Worm (Caenorhabditis elegans): ENCODE measurements around the gene C54C6.7.

The C54C6.7 gene

ce11 chrIII:3546323-3546722 lies at the start of gene C54C6.7:
Gene C54C6.7 (minus strand): TSS chrIII:3546423.
- no peak for TF ChIP-seq daf-16 (GFP tag; optimal IDR thresholded peaks at IDR 0.05)
- peak; percentile 30 for TF ChIP-seq daf-16 (tag; optimal IDR thresholded peaks at IDR 0.05)
- peak; percentile 60 for TF ChIP-seq pqm-1 (tag; optimal IDR thresholded peaks at IDR 0.05)
- peak; percentile 21 for TF ChIP-seq nhr-28 (tag; optimal IDR thresholded peaks at IDR 0.05)
- TF ChIP-seq ces-1 (GFP tag; optimal IDR thresholded peaks at IDR 0.05) = no peak
- TF ChIP-seq T20F7.1 (GFP tag; optimal IDR thresholded peaks at IDR 0.05) = no peak

- no peak for TF ChIP-seq daf-19 (GFP tag; conservative IDR thresholded peaks at IDR 0.05)
- TF ChIP-seq rbr-2 (tag; optimal IDR thresholded peaks at IDR 0.05) = no peak
These were observed 48.5 kb upstream of the C54C6.7 start for ce11 chrIII:3594681-3595080.

- TF ChIP-seq nhr-28 (tag; optimal IDR thresholded peaks at IDR 0.05) (no peak), lin-29 (GFP tag; IDR thresholded peaks at IDR 0.05) (no peak), nhr-111 (GFP tag; optimal IDR thresholded peaks at IDR 0.05) (no peak), F49E8.2 (tag; optimal IDR thresholded peaks at IDR 0.05; ENCODE audit: borderline replicate concordance) (no peak), duxl-1 (tag; optimal IDR thresholded peaks at IDR 0.05; ENCODE audit: poor library complexity) (no peak), unc-62 (GFP tag; optimal IDR thresholded peaks at IDR 0.05 in 1 of 2) (peak in 1 of 2 experiments; percentile 31), unc-62 (tag; optimal IDR thresholded peaks at IDR 0.05) (no peak)
These were observed 44.1 kb upstream of the C54C6.7 start, which contains the start of gene ptp-1 for ce11 chrIII:3590365-3590764. Gene ptp-1 (plus strand): TSS chrIII:3590722.

- TF ChIP-seq ztf-11 (tag; optimal IDR thresholded peaks at IDR 0.05) (no peak), set-16 (GFP tag; IDR thresholded peaks at IDR 0.05) (no peak), mdt-29 (GFP tag; IDR thresholded peaks at IDR 0.05) (no peak), lir-3 (tag; optimal IDR thresholded peaks at IDR 0.05) (no peak), lin-15B (tag; optimal IDR thresholded peaks at IDR 0.05) (no peak), nhr-102 (tag; optimal IDR thresholded peaks at IDR 0.05) (no peak), Y5F2A.4 (GFP tag; optimal IDR thresholded peaks at IDR 0.05) (no peak), nhr-48 (tag; optimal IDR thresholded peaks at IDR 0.05) (no peak), arid-1 (GFP tag; conservative IDR thresholded peaks at IDR 0.05) (no peak), ceh-44 (GFP tag; IDR thresholded peaks at IDR 0.05) (no peak), ceh-20 (GFP tag; IDR thresholded peaks at IDR 0.05) (no peak), ces-1 (GFP tag; optimal IDR thresholded peaks at IDR 0.05) (no peak)
These were observed 42.0 kb upstream of the C54C6.7 start for ce11 chrIII:3588183-3588582.

- TF ChIP-seq pqm-1 (tag; optimal IDR thresholded peaks at IDR 0.05) = no peak
- TF ChIP-seq hlh-11 (tag; optimal IDR thresholded peaks at IDR 0.05) = peak; percentile 20
- TF ChIP-seq zip-11 (GFP tag; IDR thresholded peaks at IDR 0.05) = no peak
- no peak for TF ChIP-seq nhr-10 (tag; optimal IDR thresholded peaks at IDR 0.05)
- no peak for TF ChIP-seq unc-130 (GFP tag; optimal IDR thresholded peaks at IDR 0.05)
- peak; percentile 32 for TF ChIP-seq aha-1 (tag)
- TF ChIP-seq mxl-2 (GFP tag; conservative IDR thresholded peaks at IDR 0.05) = no peak
These were observed 37.1 kb upstream of the C54C6.7 start for ce11 chrIII:3583341-3583740.

- peak; percentile 44 for TF ChIP-seq pqm-1 (tag; optimal IDR thresholded peaks at IDR 0.05)
- TF ChIP-seq unc-62 (GFP tag; optimal IDR thresholded peaks at IDR 0.05 in 1 of 2) = no peak
- no peak for TF ChIP-seq unc-62 (tag; optimal IDR thresholded peaks at IDR 0.05)
These were observed 35.4 kb upstream of the C54C6.7 start, which contains the start of gene C48D5.3 for ce11 chrIII:3581636-3582035. Gene C48D5.3 (minus strand): TSS chrIII:3581736.

- TF ChIP-seq nhr-77 (tag; optimal IDR thresholded peaks at IDR 0.05) = no peak
- no peak for TF ChIP-seq lin-39 (tag; optimal IDR thresholded peaks at IDR 0.05)
- TF ChIP-seq T26A8.4 (GFP tag; IDR thresholded peaks at IDR 0.05) = no peak
- no peak for TF ChIP-seq snpc-4 (tag; optimal IDR thresholded peaks at IDR 0.05)
- TF ChIP-seq set-16 (GFP tag; IDR thresholded peaks at IDR 0.05) = no peak
- TF ChIP-seq F37D6.2 (tag; optimal IDR thresholded peaks at IDR 0.05) = no peak
- no peak for TF ChIP-seq mdl-1 (tag; optimal IDR thresholded peaks at IDR 0.05)
- no peak for TF ChIP-seq nhr-237 (tag; optimal IDR thresholded peaks at IDR 0.05)
- TF ChIP-seq dmd-8 (GFP tag; IDR thresholded peaks at IDR 0.05) = no peak
- no peak for TF ChIP-seq ZK337.2 (GFP tag; IDR thresholded peaks at IDR 0.05)
- TF ChIP-seq attf-4 (tag; optimal IDR thresholded peaks at IDR 0.05) = no peak
- TF ChIP-seq lin-15B (tag; optimal IDR thresholded peaks at IDR 0.05) = no peak
- TF ChIP-seq lin-13 (GFP tag; optimal IDR thresholded peaks at IDR 0.05) = no peak
- TF ChIP-seq zip-2 (tag; optimal IDR thresholded peaks at IDR 0.05) = no peak
- no peak for TF ChIP-seq lin-29 (GFP tag; IDR thresholded peaks at IDR 0.05)
- TF ChIP-seq duxl-1 (tag; optimal IDR thresholded peaks at IDR 0.05; ENCODE audit: poor library complexity) = no peak
These were observed 27.1 kb upstream of the C54C6.7 start, which contains the start of gene nhr-6 for ce11 chrIII:3573281-3573680. Gene nhr-6 (plus strand): TSS chrIII:3573581.

Data from whole organism, L4 larva.